Worm (Caenorhabditis elegans): ENCODE data around the gene del-6.

ce11 chrV:10535325-10535724 lies 37.4 kb upstream of the del-6 start:
- TF ChIP-seq F23B12.7 (tag; optimal IDR thresholded peaks at IDR 0.05; ENCODE audit: insufficient read depth), result no peak
- TF ChIP-seq lsl-1 (GFP tag; optimal IDR thresholded peaks at IDR 0.05), result no peak
- TF ChIP-seq ets-4 (GFP tag; optimal IDR thresholded peaks at IDR 0.05), result no peak
